Fruit fly (Drosophila melanogaster): ENCODE data around the gene CG3823.

DNA sequence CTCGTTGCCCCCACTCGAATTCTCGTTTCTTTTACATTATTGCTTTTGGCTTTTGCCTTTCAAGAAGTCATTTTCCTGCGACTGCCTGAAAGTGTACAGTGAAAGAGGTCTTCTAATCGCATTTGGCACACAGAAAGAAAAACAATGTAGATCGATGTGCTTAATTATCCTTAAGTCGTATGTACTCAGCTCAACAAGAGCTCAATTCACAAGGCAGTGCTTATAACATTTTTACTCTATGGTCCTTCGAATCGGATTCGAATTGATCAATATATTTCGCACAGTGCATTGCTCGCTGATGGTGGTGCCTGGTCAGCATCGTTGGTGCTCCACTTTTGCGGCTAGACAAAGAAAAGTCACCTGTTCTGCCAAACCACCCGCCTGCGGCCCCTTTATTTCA is 6.6 kb downstream of the CG3823 start:
- TF ChIP-seq schlank (tag; optimal IDR thresholded peaks at IDR 0.05) (no peak), salm (tag; optimal IDR thresholded peaks at IDR 0.05) (no peak), Sox100B (GFP tag; optimal IDR thresholded peaks at IDR 0.05) (no peak), Abd-B (GFP tag; optimal IDR thresholded peaks at IDR 0.05) (no peak), sd (tag; optimal IDR thresholded peaks at IDR 0.05) (no peak), repo (GFP tag; optimal IDR thresholded peaks at IDR 0.05) (no peak), Mrtf (GFP tag; IDR thresholded peaks at IDR 0.05) (no peak), az2 (GFP tag; optimal IDR thresholded peaks at IDR 0.05) (no peak), pzg (GFP tag; optimal IDR thresholded peaks at IDR 0.05) (no peak), CG6689 (GFP tag; IDR thresholded peaks at IDR 0.05) (0 out of 2 replicates have a peak, but pooled peaks have one; percentile 14), nau (GFP tag; optimal IDR thresholded peaks at IDR 0.05) (no peak)

All from whole organism, embryonic.